Worm (Caenorhabditis elegans): Measurements from ENCODE around the gene xrn-1.

ce11 chrII:14064051-14064450, 4.7 kb upstream of the xrn-1 start:
- TF ChIP-seq lsy-2 (tag; optimal IDR thresholded peaks at IDR 0.05), result no peak
- TF ChIP-seq gei-8 (GFP tag; optimal IDR thresholded peaks at IDR 0.05), result no peak
- no peak for TF ChIP-seq pha-4 (GFP tag; IDR thresholded peaks at IDR 0.05)
- no peak for TF ChIP-seq pha-4 (tag; optimal IDR thresholded peaks at IDR 0.05)
- TF ChIP-seq dmd-6 (GFP tag; IDR thresholded peaks at IDR 0.05), result no peak
- no peak for TF ChIP-seq unc-39 (tag; optimal IDR thresholded peaks at IDR 0.05)
- no peak for TF ChIP-seq skn-1 (tag; optimal IDR thresholded peaks at IDR 0.05)
- no peak for TF ChIP-seq mes-2 (tag; optimal IDR thresholded peaks at IDR 0.05; ENCODE audit: poor library complexity, severe bottlenecking)

Data from whole organism, L4 larva.